Worm (Caenorhabditis elegans) whole organism, young adult: ENCODE measurements around the gene R04F11.5.
A peak's percentile ranks its signal among the peaks of the same experiment; 100 is the strongest.

Experiments used
- B0336.3 ChIP-seq: fragments of 200-800 bp; sonication (Bioruptor generic); IDR thresholded peaks from 2 replicates; pipeline ENCODE4 v1.3.6; 2022; ENCODE audit warnings: missing genetic modification characterization, missing compliant biosample characterization
- C06A6.2 ChIP-seq: fragments of 200-800 bp; sonication (Bioruptor generic); conservative IDR thresholded peaks from 2 replicates; pipeline ENCODE4 v1.3.6; 2022; ENCODE audit warnings: missing genetic modification characterization, missing compliant biosample characterization
- F10E7.11 ChIP-seq: sonication (generic microtip); optimal IDR thresholded peaks from 2 replicates; lab custom pipeline; 2017; ENCODE audit warnings: mild to moderate bottlenecking, missing genetic modification characterization, moderate library complexity, missing compliant biosample characterization
- F49E8.2 ChIP-seq: sonication (generic microtip); optimal IDR thresholded peaks from 3 replicates; lab custom pipeline; 2017; ENCODE audit warnings: missing genetic modification characterization, mild to moderate bottlenecking, missing compliant biosample characterization, antibody characterized with exemption, moderate library complexity; ENCODE audit not compliant: insufficient read depth
- F57A8.1 ChIP-seq: fragments of 200-800 bp; sonication (Bioruptor generic); optimal IDR thresholded peaks from 2 replicates; lab custom pipeline; 2018; ENCODE audit warnings: mild to moderate bottlenecking, missing genetic modification characterization, moderate library complexity, missing compliant biosample characterization
- K12H6.12 ChIP-seq: fragments of 200-800 bp; sonication (Bioruptor generic); optimal IDR thresholded peaks from 2 replicates; lab custom pipeline; 2018; ENCODE audit warnings: mild to moderate bottlenecking, missing genetic modification characterization, missing compliant biosample characterization
- Y53F4B.3 ChIP-seq: fragments of 200-800 bp; sonication (Bioruptor generic); IDR thresholded peaks from 2 replicates; pipeline ENCODE4 v1.3.6; 2022; ENCODE audit warnings: missing genetic modification reagents, missing genetic modification characterization, missing compliant biosample characterization
- Y79H2A.3 ChIP-seq: fragments of 200-800 bp; sonication (Bioruptor generic); conservative IDR thresholded peaks from 2 replicates; pipeline ENCODE4 v1.3.6; 2022; ENCODE audit warnings: missing genetic modification reagents, missing genetic modification characterization, missing compliant biosample characterization
- ZK185.1 ChIP-seq: sonication (generic microtip); optimal IDR thresholded peaks from 2 replicates; lab custom pipeline; 2016; ENCODE audit warnings: mild to moderate bottlenecking, missing genetic modification characterization, missing compliant biosample characterization; ENCODE audit not compliant: poor library complexity, severe bottlenecking
- akir-1 ChIP-seq: fragments of 200-800 bp; sonication (Bioruptor generic); optimal IDR thresholded peaks from 2 replicates; lab custom pipeline; 2018; ENCODE audit warnings: mild to moderate bottlenecking, missing genetic modification characterization, moderate library complexity, missing compliant biosample characterization
- athp-1 ChIP-seq: sonication (generic microtip); optimal IDR thresholded peaks from 2 replicates; lab custom pipeline; 2017; ENCODE audit warnings: mild to moderate bottlenecking, missing genetic modification characterization, missing compliant biosample characterization
- bed-2 ChIP-seq: fragments of 200-800 bp; sonication (Bioruptor generic); IDR thresholded peaks from 2 replicates; pipeline ENCODE4 v1.3.6; 2022; ENCODE audit warnings: missing genetic modification reagents, missing genetic modification characterization, missing compliant biosample characterization
- ccch-3 ChIP-seq: fragments of 200-800 bp; sonication (Bioruptor generic); optimal IDR thresholded peaks from 2 replicates; lab custom pipeline; 2018; ENCODE audit warnings: mild to moderate bottlenecking, missing genetic modification characterization, missing compliant biosample characterization
- cebp-2 ChIP-seq: fragments of 200-800 bp; sonication (Bioruptor generic); IDR thresholded peaks from 2 replicates; pipeline ENCODE4 v1.3.6; 2022; ENCODE audit warnings: missing genetic modification characterization, missing compliant biosample characterization
- ceh-100 ChIP-seq: fragments of 200-800 bp; sonication (Bioruptor generic); IDR thresholded peaks from 2 replicates; pipeline ENCODE4 v1.3.6; 2022; ENCODE audit warnings: missing genetic modification reagents, missing genetic modification characterization, missing compliant biosample characterization
- ceh-58 ChIP-seq: fragments of 200-800 bp; sonication (Bioruptor generic); IDR thresholded peaks from 2 replicates; pipeline ENCODE4 v1.3.6; 2022; ENCODE audit warnings: missing genetic modification characterization, missing compliant biosample characterization
- ceh-79 ChIP-seq: sonication (generic microtip); optimal IDR thresholded peaks from 2 replicates; lab custom pipeline; 2017; ENCODE audit warnings: mild to moderate bottlenecking, missing genetic modification characterization, missing compliant biosample characterization
- die-1 ChIP-seq: sonication (generic microtip); optimal IDR thresholded peaks from 2 replicates; lab custom pipeline; 2016; ENCODE audit warnings: missing genotype, mild to moderate bottlenecking, missing genetic modification characterization, missing compliant biosample characterization
- egl-18 ChIP-seq: fragments of 200-800 bp; sonication (Bioruptor generic); IDR thresholded peaks from 2 replicates; pipeline ENCODE4 v1.3.6; 2022; ENCODE audit warnings: missing genetic modification reagents, missing genetic modification characterization, missing compliant biosample characterization
- egl-44 ChIP-seq: fragments of 200-800 bp; sonication (Bioruptor generic); IDR thresholded peaks from 2 replicates; pipeline ENCODE4 v1.3.6; 2022; ENCODE audit warnings: missing genetic modification reagents, missing genetic modification characterization, missing compliant biosample characterization
- ekl-4 ChIP-seq: fragments of 200-800 bp; sonication (Bioruptor generic); IDR thresholded peaks from 2 replicates; pipeline ENCODE4 v1.3.6; 2022; ENCODE audit warnings: missing genetic modification reagents, missing genetic modification characterization, missing compliant biosample characterization
- fkh-3 ChIP-seq: sonication (generic microtip); optimal IDR thresholded peaks from 2 replicates; lab custom pipeline; 2016; ENCODE audit warnings: mild to moderate bottlenecking, missing genetic modification characterization, missing compliant biosample characterization
- gei-17 ChIP-seq: fragments of 200-800 bp; sonication (Bioruptor generic); optimal IDR thresholded peaks from 2 replicates; lab custom pipeline; 2018; ENCODE audit warnings: mild to moderate bottlenecking, missing genetic modification characterization, missing compliant biosample characterization
- hlh-26 ChIP-seq: fragments of 200-800 bp; sonication (Bioruptor generic); conservative IDR thresholded peaks from 2 replicates; pipeline ENCODE4 v1.3.6; 2022; ENCODE audit warnings: missing genetic modification reagents, missing genetic modification characterization, missing compliant biosample characterization
- hmg-20 ChIP-seq: fragments of 200-800 bp; sonication (Bioruptor generic); IDR thresholded peaks from 2 replicates; pipeline ENCODE4 v1.3.6; 2022; ENCODE audit warnings: missing genetic modification reagents, missing genetic modification characterization, missing compliant biosample characterization
- lag-1 ChIP-seq: fragments of 200-800 bp; sonication (Bioruptor generic); IDR thresholded peaks from 2 replicates; pipeline ENCODE4 v1.3.6; 2022; ENCODE audit warnings: missing genetic modification reagents, missing genetic modification characterization, missing compliant biosample characterization
- lin-26 ChIP-seq: fragments of 200-800 bp; sonication (Bioruptor generic); IDR thresholded peaks from 2 replicates; pipeline ENCODE4 v1.3.6; 2022; ENCODE audit warnings: missing genetic modification reagents, missing genetic modification characterization, missing compliant biosample characterization
- lin-40 ChIP-seq: sonication (generic microtip); optimal IDR thresholded peaks from 2 replicates; lab custom pipeline; 2016; ENCODE audit warnings: missing genetic modification characterization, mild to moderate bottlenecking, missing compliant biosample characterization, missing genotype, missing genetic modification reagents
- lin-54 ChIP-seq: fragments of 200-800 bp; sonication (Bioruptor generic); optimal IDR thresholded peaks from 2 replicates; lab custom pipeline; 2018; ENCODE audit warnings: mild to moderate bottlenecking, missing genetic modification characterization, missing compliant biosample characterization
- lsy-27 ChIP-seq: sonication (generic microtip); optimal IDR thresholded peaks from 2 replicates; lab custom pipeline; 2017; ENCODE audit warnings: missing genetic modification characterization, mild to moderate bottlenecking, missing compliant biosample characterization, antibody characterized with exemption, missing genotype, borderline replicate concordance; ENCODE audit not compliant: insufficient read depth
- madf-6 ChIP-seq: fragments of 200-800 bp; sonication (Bioruptor generic); IDR thresholded peaks from 2 replicates; pipeline ENCODE4 v1.3.6; 2022; ENCODE audit warnings: missing genetic modification reagents, missing genetic modification characterization, missing compliant biosample characterization
- mel-28 ChIP-seq: sonication (generic microtip); optimal IDR thresholded peaks from 2 replicates; lab custom pipeline; 2016; ENCODE audit warnings: borderline replicate concordance, mild to moderate bottlenecking, missing genetic modification characterization, missing compliant biosample characterization
- mxl-1 ChIP-seq: sonication (generic microtip); optimal IDR thresholded peaks from 2 replicates; lab custom pipeline; 2016; ENCODE audit warnings: missing genetic modification characterization, missing compliant biosample characterization
- nfya-1 ChIP-seq: sonication (generic microtip); optimal IDR thresholded peaks from 2 replicates; lab custom pipeline; 2017; ENCODE audit warnings: antibody characterized with exemption, missing compliant biosample characterization, missing genetic modification characterization, borderline replicate concordance; ENCODE audit not compliant: insufficient read depth
- nfya-2 ChIP-seq: fragments of 200-800 bp; sonication (Bioruptor generic); IDR thresholded peaks from 2 replicates; pipeline ENCODE4 v1.3.6; 2022; ENCODE audit warnings: missing genetic modification reagents, missing genetic modification characterization, missing compliant biosample characterization
- nhr-120 ChIP-seq: fragments of 200-800 bp; sonication (Bioruptor generic); IDR thresholded peaks from 2 replicates; pipeline ENCODE4 v1.3.6; 2022; ENCODE audit warnings: missing genetic modification characterization, missing compliant biosample characterization
- nhr-80 ChIP-seq: sonication (generic microtip); optimal IDR thresholded peaks from 2 replicates; lab custom pipeline; 2016; ENCODE audit warnings: missing genetic modification characterization, missing compliant biosample characterization
- nhr-90 ChIP-seq: sonication (generic microtip); optimal IDR thresholded peaks from 2 replicates; lab custom pipeline; 2016; ENCODE audit warnings: missing genotype, mild to moderate bottlenecking, missing genetic modification characterization, missing compliant biosample characterization
- rcor-1 ChIP-seq: fragments of 200-800 bp; sonication (Bioruptor generic); IDR thresholded peaks from 2 replicates; pipeline ENCODE4 v1.3.6; 2022; ENCODE audit warnings: missing genetic modification reagents, missing genetic modification characterization, missing compliant biosample characterization
- repo-1 ChIP-seq: sonication (generic microtip); optimal IDR thresholded peaks from 2 replicates; lab custom pipeline; 2017; ENCODE audit warnings: mild to moderate bottlenecking, missing genetic modification characterization, missing compliant biosample characterization
- sdz-38 ChIP-seq: sonication (generic microtip); optimal IDR thresholded peaks from 2 replicates; lab custom pipeline; 2016; ENCODE audit warnings: missing genotype, missing genetic modification characterization, missing compliant biosample characterization
- snpc-1.3 ChIP-seq: sonication (generic microtip); optimal IDR thresholded peaks from 2 replicates; lab custom pipeline; 2017; ENCODE audit warnings: missing genetic modification characterization, mild to moderate bottlenecking, missing compliant biosample characterization, antibody characterized with exemption, moderate library complexity, missing genotype, missing genetic modification reagents; ENCODE audit not compliant: insufficient read depth
- snpc-3.4 ChIP-seq: sonication (generic microtip); optimal IDR thresholded peaks from 2 replicates; lab custom pipeline; 2017; ENCODE audit warnings: missing genetic modification characterization, mild to moderate bottlenecking, missing compliant biosample characterization, antibody characterized with exemption, moderate library complexity, missing genotype, missing genetic modification reagents
- snpc-4 ChIP-seq, 5 experiments: fragments of 150-350 bp in 1 of 5; sonication (generic microtip) in 4 of 5; optimal IDR thresholded peaks; 2 replicates each; lab custom pipeline; 2014 to 2018; ENCODE audit warnings: missing genetic modification characterization in 5 of 5, missing biosample characterization in 3 of 5, antibody characterized with exemption in 2 of 5, mild to moderate bottlenecking in 2 of 5, missing compliant biosample characterization in 2 of 5, missing genotype in 2 of 5, moderate library complexity in 2 of 5, missing genetic modification reagents in 1 of 5
- tlf-1 ChIP-seq: fragments of 200-800 bp; sonication (Bioruptor generic); optimal IDR thresholded peaks from 2 replicates; lab custom pipeline; 2018; ENCODE audit warnings: mild to moderate bottlenecking, missing genetic modification characterization, missing compliant biosample characterization
- ztf-22 ChIP-seq: fragments of 200-800 bp; sonication (Bioruptor generic); optimal IDR thresholded peaks from 2 replicates; lab custom pipeline; 2018; ENCODE audit warnings: mild to moderate bottlenecking, missing genetic modification characterization, moderate library complexity, missing compliant biosample characterization
- ztf-25 ChIP-seq: fragments of 200-800 bp; sonication (Bioruptor generic); IDR thresholded peaks from 2 replicates; pipeline ENCODE4 v1.3.6; 2022; ENCODE audit warnings: missing genetic modification reagents, missing genetic modification characterization, missing compliant biosample characterization
- ztf-28 ChIP-seq: fragments of 200-800 bp; sonication (Bioruptor generic); IDR thresholded peaks from 2 replicates; pipeline ENCODE4 v1.3.6; 2022; ENCODE audit warnings: missing genetic modification reagents, missing genetic modification characterization, missing compliant biosample characterization

R04F11.5 gene

ce11 chrV:12331820-12332219 lies 14.0 kb upstream of the R04F11.5 start:
- TF ChIP-seq C06A6.2 (GFP tag; lab: Robert Waterston, UW) (no peak), lin-26 (GFP tag; lab: Robert Waterston, UW) (no peak), nhr-90 (tag; lab: Kevin White, UChicago) (no peak), F57A8.1 (GFP tag; lab: Kevin White, UChicago) (no peak), madf-6 (GFP tag; lab: Robert Waterston, UW) (no peak), gei-17 (GFP tag; lab: Kevin White, UChicago) (no peak), nhr-120 (GFP tag; lab: Robert Waterston, UW) (no peak), lin-54 (GFP tag; lab: Kevin White, UChicago) (no peak), lag-1 (GFP tag; lab: Robert Waterston, UW) (no peak), cebp-2 (no peak), mxl-1 (tag; lab: Kevin White, UChicago) (peak; percentile 18), ceh-100 (GFP tag; lab: Robert Waterston, UW) (no peak), snpc-4 (GFP tag; optimal IDR thresholded peaks at IDR 0.05; lab: Kevin White, UChicago) (peak; percentile 24), snpc-4 (tag; optimal IDR thresholded peaks at IDR 0.05; lab: Kevin White, UChicago) (peak in 1 of 4 experiments; percentile 4), rcor-1 (GFP tag; lab: Robert Waterston, UW) (no peak), hmg-20 (GFP tag; lab: Robert Waterston, UW) (no peak), bed-2 (no peak), F49E8.2 (tag; lab: Kevin White, UChicago) (no peak), mel-28 (tag; lab: Kevin White, UChicago) (no peak), ceh-58 (GFP tag; lab: Robert Waterston, UW) (no peak), nfya-1 (tag; lab: Kevin White, UChicago) (no peak), egl-44 (GFP tag; lab: Robert Waterston, UW) (no peak), snpc-3.4 (tag; lab: Kevin White, UChicago) (peak; percentile 23), sdz-38 (tag; lab: Kevin White, UChicago) (no peak), fkh-3 (tag; lab: Kevin White, UChicago) (no peak), repo-1 (tag; lab: Kevin White, UChicago) (no peak), lsy-27 (tag; lab: Kevin White, UChicago) (no peak), F10E7.11 (tag; lab: Kevin White, UChicago) (no peak), B0336.3 (GFP tag; lab: Robert Waterston, UW) (no peak), lin-40 (no peak), nhr-80 (tag; lab: Kevin White, UChicago) (no peak), Y53F4B.3 (GFP tag; lab: Robert Waterston, UW) (no peak), egl-18 (GFP tag; lab: Robert Waterston, UW) (no peak), snpc-1.3 (tag; lab: Kevin White, UChicago) (peak; percentile 41), K12H6.12 (tag; lab: Kevin White, UChicago) (peak; percentile 2), nfya-2 (GFP tag; lab: Robert Waterston, UW) (no peak), die-1 (tag; lab: Kevin White, UChicago) (peak; percentile 57), ztf-25 (GFP tag; lab: Robert Waterston, UW) (no peak), ZK185.1 (no peak), Y79H2A.3 (GFP tag; lab: Robert Waterston, UW) (no peak), athp-1 (tag; lab: Kevin White, UChicago) (no peak), ztf-28 (0 out of 2 replicates have a peak, but pooled peaks have one; percentile 65), tlf-1 (GFP tag; lab: Kevin White, UChicago) (no peak), ekl-4 (GFP tag; lab: Robert Waterston, UW) (no peak), ceh-79 (tag; lab: Kevin White, UChicago) (no peak), akir-1 (no peak), ztf-22 (no peak), ccch-3 (GFP tag; lab: Kevin White, UChicago) (no peak), hlh-26 (GFP tag; lab: Robert Waterston, UW) (no peak)
